Worm (Caenorhabditis elegans) whole organism, L1 larva: Measurements from ENCODE around the gene Y45F10C.6.
"Not testable (repeated sequence)": the region's sequence is repeated elsewhere in the genome, so short reads cannot be mapped to it uniquely, and the experiment has no call there.

ENCODE experiments used
- alr-1 ChIP-seq: fragments of 200-800 bp; sonication (Bioruptor generic); optimal IDR thresholded peaks from 2 replicates; lab custom pipeline; 2018; ENCODE audit warnings: borderline replicate concordance, mild to moderate bottlenecking, missing genetic modification characterization, missing compliant biosample characterization
- egl-13 ChIP-seq: sonication (generic microtip); optimal IDR thresholded peaks from 2 replicates; lab custom pipeline; 2016; ENCODE audit warnings: missing genotype, missing genetic modification reagents, missing genetic modification characterization, missing compliant biosample characterization
- nhr-11 ChIP-seq: fragments of 150-350 bp; optimal IDR thresholded peaks from 2 replicates; lab custom pipeline; 2014; ENCODE audit warnings: missing biosample characterization, missing genetic modification characterization
- xbp-1 ChIP-seq: sonication (generic microtip); optimal IDR thresholded peaks from 2 replicates; lab custom pipeline; 2016; ENCODE audit warnings: missing genetic modification characterization, missing compliant biosample characterization

DNA sequence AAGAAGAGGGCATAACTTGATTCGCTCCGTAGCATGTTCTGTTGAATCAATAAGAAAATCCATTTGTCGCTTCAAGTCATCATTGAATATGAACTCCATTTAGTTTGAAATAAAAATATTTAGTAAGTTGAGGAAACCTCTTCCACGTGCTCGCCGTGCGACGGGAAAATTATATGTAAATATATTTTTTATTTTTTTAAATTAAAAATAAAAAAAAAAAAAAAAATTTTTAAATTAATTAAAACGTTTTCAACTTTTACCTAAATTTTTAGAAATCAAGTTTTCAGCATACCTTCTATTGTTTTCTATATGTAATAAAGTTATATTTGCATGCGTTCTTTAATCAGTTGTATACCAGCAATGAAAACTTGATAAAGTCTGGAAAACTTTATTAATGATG is 7.3 kb downstream of the Y45F10C.6 start, which contains the start of gene Y45F10C.1:
- TF ChIP-seq xbp-1, alr-1, nhr-11, egl-13 (tag; lab: Kevin White, UChicago): not testable (repeated sequence)
